Fruit fly (Drosophila melanogaster): ENCODE results near the gene MFS10.
A peak's percentile ranks its signal among the peaks of the same experiment; 100 is the strongest.

Gene MFS10

DNA sequence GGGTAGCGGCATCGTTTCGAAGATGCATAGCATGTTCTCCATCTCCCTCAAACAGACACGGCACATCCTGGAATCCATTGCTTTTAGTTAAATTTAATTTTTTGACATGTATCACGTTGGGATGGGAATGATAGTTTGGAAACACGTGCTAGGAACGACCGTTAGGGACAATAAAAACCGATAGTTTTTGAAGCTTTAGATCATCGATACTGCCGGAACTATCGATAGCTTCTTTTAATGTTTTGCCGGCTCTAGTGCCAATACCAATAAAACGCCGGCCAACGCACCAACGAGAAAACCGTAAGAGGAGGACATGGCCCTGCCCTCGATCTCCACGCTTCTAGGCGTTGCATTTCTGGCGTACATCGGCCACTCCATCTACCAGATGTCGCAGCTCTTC, 26.0 kb downstream of the MFS10 start, which contains the start of the genes CG4318 and CG4332 (continued):
- no peak for TF ChIP-seq CG11560 (tag; IDR thresholded peaks at IDR 0.05)
- no peak for TF ChIP-seq ind (GFP tag; optimal IDR thresholded peaks at IDR 0.05)
- no peak for TF ChIP-seq Hmx (GFP tag; optimal IDR thresholded peaks at IDR 0.05)
- no peak for TF ChIP-seq H2.0 (GFP tag; IDR thresholded peaks at IDR 0.05)
- no peak for TF ChIP-seq Drgx (GFP tag; IDR thresholded peaks at IDR 0.05)
- TF ChIP-seq CG12942 (GFP tag; optimal IDR thresholded peaks at IDR 0.05): no peak
- TF ChIP-seq dm (GFP tag; optimal IDR thresholded peaks at IDR 0.05): peak; percentile 94
- TF ChIP-seq D (optimal IDR thresholded peaks at IDR 0.05): no peak
- no peak for TF ChIP-seq D (GFP tag; optimal IDR thresholded peaks at IDR 0.05)
- TF ChIP-seq CG7928 (GFP tag; optimal IDR thresholded peaks at IDR 0.05): peak; percentile 59
- TF ChIP-seq CG1233 (GFP tag; optimal IDR thresholded peaks at IDR 0.05): no peak
- TF ChIP-seq CHES-1-like (GFP tag; optimal IDR thresholded peaks at IDR 0.05): no peak
- TF ChIP-seq CG8478 (optimal IDR thresholded peaks at IDR 0.05): no peak
- TF ChIP-seq Dip2 (GFP tag; IDR thresholded peaks at IDR 0.05): no peak
- no peak for TF ChIP-seq Xrp1 (GFP tag; IDR thresholded peaks at IDR 0.05)
- TF ChIP-seq CG4854 (GFP tag; optimal IDR thresholded peaks at IDR 0.05): no peak
- TF ChIP-seq CG14860 (GFP tag; IDR thresholded peaks at IDR 0.05; ENCODE audit: partially characterized antibody): peak; percentile 75
- TF ChIP-seq abd-A (tag; optimal IDR thresholded peaks at IDR 0.05): no peak
- no peak for TF ChIP-seq CG6813 (GFP tag; optimal IDR thresholded peaks at IDR 0.05)
- no peak for TF ChIP-seq CG7745 (tag; optimal IDR thresholded peaks at IDR 0.05)
- TF ChIP-seq ftz-f1 (GFP tag; optimal IDR thresholded peaks at IDR 0.05): peak; percentile 2
- no peak for TF ChIP-seq jumu (GFP tag; optimal IDR thresholded peaks at IDR 0.05)
- TF ChIP-seq CG12219 (GFP tag; optimal IDR thresholded peaks at IDR 0.05): no peak
- no peak for TF ChIP-seq ac (GFP tag; optimal IDR thresholded peaks at IDR 0.05)
- TF ChIP-seq CG17359 (tag; optimal IDR thresholded peaks at IDR 0.05): no peak
- TF ChIP-seq CG17912 (GFP tag; optimal IDR thresholded peaks at IDR 0.05): no peak
- TF ChIP-seq Med (GFP tag): peak; percentile 78
- peak; percentile 40 for TF ChIP-seq Ets97D (GFP tag; optimal IDR thresholded peaks at IDR 0.05)
- TF ChIP-seq lola (GFP tag; optimal IDR thresholded peaks at IDR 0.05): no peak
- TF ChIP-seq fd102C (GFP tag; optimal IDR thresholded peaks at IDR 0.05): no peak
- no peak for TF ChIP-seq run (tag; optimal IDR thresholded peaks at IDR 0.05)
- no peak for TF ChIP-seq CG32772 (GFP tag; IDR thresholded peaks at IDR 0.05)
- TF ChIP-seq fd64A (GFP tag; optimal IDR thresholded peaks at IDR 0.05): no peak
- TF ChIP-seq CG31365 (tag; optimal IDR thresholded peaks at IDR 0.05): no peak
- no peak for TF ChIP-seq pum (GFP tag; optimal IDR thresholded peaks at IDR 0.05)
- no peak for TF ChIP-seq stc (GFP tag; IDR thresholded peaks at IDR 0.05)

DNA sequence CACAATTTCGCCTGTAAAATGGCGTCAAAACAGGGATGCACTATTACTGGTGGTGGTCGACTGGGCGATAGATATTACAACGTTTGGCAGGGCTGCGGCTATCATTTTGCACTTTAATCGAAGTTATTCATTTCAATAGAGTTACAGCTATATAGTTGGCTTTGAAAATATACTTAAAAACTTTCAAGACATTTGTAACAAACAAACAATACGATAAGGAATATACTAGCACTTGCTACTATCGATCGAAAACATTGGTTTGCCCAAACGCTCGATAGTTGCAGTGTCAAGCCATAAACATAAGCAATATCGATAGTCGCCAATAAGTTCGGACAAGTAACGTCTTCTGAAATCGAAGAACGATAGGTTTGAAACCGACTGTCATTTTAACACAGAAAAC, 30.7 kb downstream of the MFS10 start, which contains the start of the genes Bap60 and CG12096:
Gene Bap60 (minus strand): TSS at position 28 of the 400 bp plus-strand sequence.
Gene CG12096 (plus strand): TSS at position 124 of the 400 bp plus-strand sequence.
- TF ChIP-seq trem (tag; optimal IDR thresholded peaks at IDR 0.05) (peak; percentile 86), CG12104 (GFP tag; optimal IDR thresholded peaks at IDR 0.05) (peak; percentile 5), phol (tag; optimal IDR thresholded peaks at IDR 0.05) (peak; percentile 99), CG6791 (GFP tag; IDR thresholded peaks at IDR 0.05; ENCODE audit: partially characterized antibody) (peak; percentile 81; the same call in 2 of the 3 replicates), CG12236 (GFP tag; optimal IDR thresholded peaks at IDR 0.05) (no peak), dati (GFP tag; IDR thresholded peaks at IDR 0.05) (no peak), CG8944 (GFP tag; optimal IDR thresholded peaks at IDR 0.05) (peak; percentile 73), CG17829 (tag; optimal IDR thresholded peaks at IDR 0.05) (peak; percentile 79), CG17912 (GFP tag; optimal IDR thresholded peaks at IDR 0.05) (no peak), sens (GFP tag) (peak; percentile 95), Hand (GFP tag; optimal IDR thresholded peaks at IDR 0.05) (peak; percentile 14), CG4820 (GFP tag; optimal IDR thresholded peaks at IDR 0.05) (peak; percentile 65), H15 (GFP tag; IDR thresholded peaks at IDR 0.05) (no peak), toy (GFP tag; IDR thresholded peaks at IDR 0.05) (no peak), br (optimal IDR thresholded peaks at IDR 0.05) (no peak), mirr (GFP tag; optimal IDR thresholded peaks at IDR 0.05) (peak; percentile 38), CG6765 (GFP tag; optimal IDR thresholded peaks at IDR 0.05) (no peak), CG4730 (GFP tag; IDR thresholded peaks at IDR 0.05) (no peak), MBD-R2 (GFP tag; IDR thresholded peaks at IDR 0.05) (peak; percentile 79), Vsx1 (GFP tag; optimal IDR thresholded peaks at IDR 0.05) (no peak)

All from whole organism, embryonic.